Worm (Caenorhabditis elegans) whole organism, L3 larva: ENCODE data around the gene cogc-6.
A peak's percentile ranks its signal among the peaks of the same experiment; 100 is the strongest.

Experiments
- ZK546.5 ChIP-seq: sonication (generic microtip); optimal IDR thresholded peaks from 2 replicates; lab custom pipeline; 2017; ENCODE audit warnings: missing biosample characterization, missing genetic modification characterization
- aly-2 ChIP-seq: fragments of 150-350 bp; optimal IDR thresholded peaks from 2 replicates; lab custom pipeline; 2014; ENCODE audit warnings: missing biosample characterization, missing genetic modification characterization
- ceh-16 ChIP-seq: sonication (generic microtip); optimal IDR thresholded peaks from 2 replicates; lab custom pipeline; 2017; ENCODE audit warnings: missing biosample characterization, missing genetic modification characterization
- ceh-28 ChIP-seq: fragments of 150-350 bp; optimal IDR thresholded peaks from 2 replicates; lab custom pipeline; 2014; ENCODE audit warnings: missing biosample characterization, missing genetic modification reagents, missing genetic modification characterization
- ceh-82 ChIP-seq: fragments of 150-350 bp; optimal IDR thresholded peaks from 2 replicates; lab custom pipeline; 2014; ENCODE audit warnings: missing biosample characterization, missing genetic modification characterization
- daf-12 ChIP-seq: fragments of 150-350 bp; optimal IDR thresholded peaks from 2 replicates; lab custom pipeline; 2014; ENCODE audit warnings: missing biosample characterization, missing genetic modification reagents, missing genetic modification characterization
- egl-27 ChIP-seq: sonication (generic microtip); optimal IDR thresholded peaks from 4 replicates; lab custom pipeline; 2017; ENCODE audit warnings: missing biosample characterization, missing genetic modification reagents, missing genetic modification characterization
- egl-5 ChIP-seq: fragments of 150-350 bp; optimal IDR thresholded peaks from 2 replicates; lab custom pipeline; 2017; ENCODE audit warnings: missing biosample characterization, missing genetic modification reagents, missing genetic modification characterization, inconsistent platforms
- elt-1 ChIP-seq: fragments of 150-350 bp; optimal IDR thresholded peaks from 2 replicates; lab custom pipeline; 2014; ENCODE audit warnings: missing biosample characterization, missing genetic modification characterization
- elt-2 ChIP-seq: sonication (generic microtip); optimal IDR thresholded peaks from 2 replicates; lab custom pipeline; 2016; ENCODE audit warnings: missing genetic modification reagents, mild to moderate bottlenecking, missing genetic modification characterization, missing compliant biosample characterization
- elt-3 ChIP-seq, 3 experiments: fragments of 150-350 bp in 1 of 3; sonication (generic microtip) in 2 of 3; optimal IDR thresholded peaks; 2 replicates in 2 of 3; 4 replicates in 1 of 3; lab custom pipeline; 2014 to 2017; ENCODE audit warnings: missing biosample characterization in 3 of 3, missing genetic modification characterization in 3 of 3
- fkh-10 ChIP-seq: sonication (generic microtip); optimal IDR thresholded peaks from 2 replicates; lab custom pipeline; 2017; ENCODE audit warnings: missing biosample characterization, missing genetic modification reagents, missing genetic modification characterization
- fkh-2 ChIP-seq: fragments of 150-350 bp; optimal IDR thresholded peaks from 2 replicates; lab custom pipeline; 2014; ENCODE audit warnings: missing biosample characterization, missing genetic modification reagents, missing genetic modification characterization
- fos-1 ChIP-seq: fragments of 150-350 bp; optimal IDR thresholded peaks from 2 replicates; lab custom pipeline; 2014; ENCODE audit warnings: missing biosample characterization, missing genetic modification characterization
- hmg-11 ChIP-seq: sonication (generic microtip); optimal IDR thresholded peaks from 2 replicates; lab custom pipeline; 2016; ENCODE audit warnings: missing genetic modification characterization, missing compliant biosample characterization
- jun-1 ChIP-seq: fragments of 150-350 bp; optimal IDR thresholded peaks from 2 replicates; lab custom pipeline; 2014; ENCODE audit warnings: missing biosample characterization, missing genetic modification reagents, missing genetic modification characterization
- lin-15B ChIP-seq: fragments of 150-350 bp; optimal IDR thresholded peaks from 2 replicates; lab custom pipeline; 2014; ENCODE audit warnings: missing biosample characterization, missing genetic modification characterization
- lin-39 ChIP-seq: fragments of 150-350 bp; optimal IDR thresholded peaks from 2 replicates; lab custom pipeline; 2018; ENCODE audit warnings: missing biosample characterization, missing genetic modification reagents, missing genetic modification characterization
- lsy-12 ChIP-seq: sonication (generic microtip); optimal IDR thresholded peaks from 2 replicates; lab custom pipeline; 2016; ENCODE audit warnings: mild to moderate bottlenecking, missing genetic modification characterization, missing compliant biosample characterization
- mdl-1 ChIP-seq: fragments of 150-350 bp; optimal IDR thresholded peaks from 2 replicates; lab custom pipeline; 2014; ENCODE audit warnings: missing biosample characterization, missing genetic modification characterization
- mml-1 ChIP-seq: fragments of 150-350 bp; sonication (generic microtip); optimal IDR thresholded peaks from 3 replicates; lab custom pipeline; 2014; ENCODE audit warnings: missing biosample characterization, missing genetic modification characterization
- nfya-1 ChIP-seq: sonication (generic microtip); optimal IDR thresholded peaks from 2 replicates; lab custom pipeline; 2017; ENCODE audit warnings: missing genetic modification characterization, mild to moderate bottlenecking, missing compliant biosample characterization, antibody characterized with exemption, moderate library complexity; ENCODE audit not compliant: insufficient read depth
- nhr-11 ChIP-seq: fragments of 150-350 bp; optimal IDR thresholded peaks from 2 replicates; lab custom pipeline; 2014; ENCODE audit warnings: missing biosample characterization, missing genetic modification characterization
- nhr-23 ChIP-seq: fragments of 150-350 bp; optimal IDR thresholded peaks from 2 replicates; lab custom pipeline; 2014; ENCODE audit warnings: missing biosample characterization, missing genetic modification reagents, missing genetic modification characterization
- nhr-237 ChIP-seq: fragments of 150-350 bp; optimal IDR thresholded peaks from 2 replicates; lab custom pipeline; 2014; ENCODE audit warnings: missing biosample characterization, missing genetic modification characterization
- nhr-25 ChIP-seq: sonication (generic microtip); optimal IDR thresholded peaks from 2 replicates; lab custom pipeline; 2017; ENCODE audit warnings: missing biosample characterization, missing genetic modification characterization
- nhr-28 ChIP-seq: fragments of 150-350 bp; optimal IDR thresholded peaks from 2 replicates; lab custom pipeline; 2014; ENCODE audit warnings: missing biosample characterization, missing genetic modification characterization
- nhr-67 ChIP-seq: fragments of 150-350 bp; optimal IDR thresholded peaks from 2 replicates; lab custom pipeline; 2014; ENCODE audit warnings: missing biosample characterization, missing genetic modification characterization
- nhr-76 ChIP-seq: fragments of 150-350 bp; sonication (generic microtip); optimal IDR thresholded peaks from 5 replicates; lab custom pipeline; 2014; ENCODE audit warnings: missing biosample characterization, missing genetic modification characterization
- nhr-77 ChIP-seq: fragments of 150-350 bp; optimal IDR thresholded peaks from 2 replicates; lab custom pipeline; 2014; ENCODE audit warnings: missing biosample characterization, missing genetic modification characterization
- pha-4 ChIP-seq: fragments of 150-350 bp; optimal IDR thresholded peaks from 2 replicates; lab custom pipeline; 2014; ENCODE audit warnings: missing biosample characterization, missing genetic modification reagents, missing genetic modification characterization
- pqm-1 ChIP-seq: fragments of 150-350 bp; optimal IDR thresholded peaks from 2 replicates; lab custom pipeline; 2017; ENCODE audit warnings: missing biosample characterization, missing genetic modification characterization, inconsistent platforms
- sea-2 ChIP-seq: fragments of 150-350 bp; sonication (generic microtip); optimal IDR thresholded peaks from 4 replicates; lab custom pipeline; 2014; ENCODE audit warnings: missing biosample characterization, missing genetic modification reagents, missing genetic modification characterization
- skn-1 ChIP-seq: fragments of 150-350 bp; optimal IDR thresholded peaks from 2 replicates; lab custom pipeline; 2014; ENCODE audit warnings: missing biosample characterization, missing genetic modification characterization
- snpc-4 ChIP-seq: fragments of 150-350 bp; optimal IDR thresholded peaks from 2 replicates; lab custom pipeline; 2014; ENCODE audit warnings: missing biosample characterization, missing genetic modification characterization
- tbx-2 ChIP-seq: sonication (generic microtip); optimal IDR thresholded peaks from 2 replicates; lab custom pipeline; 2016; ENCODE audit warnings: mild to moderate bottlenecking, missing genetic modification characterization, missing compliant biosample characterization
- unc-39 ChIP-seq: sonication (generic microtip); optimal IDR thresholded peaks from 4 replicates; lab custom pipeline; 2017; ENCODE audit warnings: missing biosample characterization, missing genetic modification characterization
- unc-62 ChIP-seq: fragments of 150-350 bp; sonication (generic microtip); optimal IDR thresholded peaks from 4 replicates; lab custom pipeline; 2014; ENCODE audit warnings: missing biosample characterization, missing genetic modification reagents, missing genetic modification characterization
- ztf-11 ChIP-seq: fragments of 150-350 bp; optimal IDR thresholded peaks from 2 replicates; lab custom pipeline; 2014; ENCODE audit warnings: missing biosample characterization, missing genetic modification characterization
- ztf-4 ChIP-seq: fragments of 150-350 bp; optimal IDR thresholded peaks from 2 replicates; lab custom pipeline; 2014; ENCODE audit warnings: missing biosample characterization, missing genetic modification characterization

cogc-6 gene

ce11 chrV:8183384-8183783 is 37.7 kb downstream of the cogc-6 start, which contains the start of gene srp-8:
srp-8 (plus strand) TSS chrV:8183684.
- TF ChIP-seq elt-1 (tag; lab: Kevin White, UChicago) (no peak), nhr-23 (tag; lab: Kevin White, UChicago) (no peak), elt-3 (tag; optimal IDR thresholded peaks at IDR 0.05; lab: Kevin White, UChicago) (no peak), daf-12 (tag; lab: Kevin White, UChicago) (no peak), pha-4 (tag; lab: Kevin White, UChicago) (no peak), ZK546.5 (tag; lab: Kevin White, UChicago) (no peak)

ce11 chrV:8178914-8179542 is 42.1 kb downstream of the cogc-6 start, which contains the start of gene srp-7:
srp-7 (plus strand) TSS chrV:8179126.
- TF ChIP-seq unc-39 (tag; lab: Kevin White, UChicago) (no peak), ztf-4 (no peak), nhr-23 (tag; lab: Kevin White, UChicago) (peak; percentile 38), daf-12 (tag; lab: Kevin White, UChicago) (no peak), nfya-1 (tag; lab: Kevin White, UChicago) (peak; percentile 41), ceh-16 (tag; lab: Kevin White, UChicago) (no peak), elt-2 (peak; percentile 21), snpc-4 (tag; lab: Kevin White, UChicago) (no peak), pqm-1 (tag; lab: Kevin White, UChicago) (no peak), ceh-28 (tag; lab: Kevin White, UChicago) (no peak), tbx-2 (no peak), egl-27 (tag; lab: Kevin White, UChicago) (no peak), fkh-2 (tag; lab: Kevin White, UChicago) (no peak), nhr-77 (tag; lab: Kevin White, UChicago) (no peak), unc-62 (no peak), nhr-67 (tag; lab: Kevin White, UChicago) (no peak), nhr-25 (no peak), pha-4 (tag; lab: Kevin White, UChicago) (peak; percentile 81), lin-39 (no peak), egl-5 (tag; lab: Kevin White, UChicago) (no peak), jun-1 (tag; lab: Kevin White, UChicago) (no peak), nhr-11 (tag; lab: Kevin White, UChicago) (no peak), ceh-82 (no peak), fkh-10 (GFP tag; lab: Kevin White, UChicago) (no peak), nhr-76 (tag; lab: Kevin White, UChicago) (no peak), fos-1 (tag; lab: Kevin White, UChicago) (no peak), nhr-237 (no peak), ztf-11 (tag; lab: Kevin White, UChicago) (no peak), lsy-12 (tag; lab: Kevin White, UChicago) (no peak), mdl-1 (tag; lab: Kevin White, UChicago) (no peak), lin-15B (no peak), mml-1 (tag; lab: Kevin White, UChicago) (no peak), elt-1 (tag; lab: Kevin White, UChicago) (no peak), aly-2 (tag; lab: Kevin White, UChicago) (no peak), hmg-11 (tag; lab: Kevin White, UChicago) (peak; percentile 16)
- TF ChIP-seq, all 47 proteins: peak for 5

DNA sequence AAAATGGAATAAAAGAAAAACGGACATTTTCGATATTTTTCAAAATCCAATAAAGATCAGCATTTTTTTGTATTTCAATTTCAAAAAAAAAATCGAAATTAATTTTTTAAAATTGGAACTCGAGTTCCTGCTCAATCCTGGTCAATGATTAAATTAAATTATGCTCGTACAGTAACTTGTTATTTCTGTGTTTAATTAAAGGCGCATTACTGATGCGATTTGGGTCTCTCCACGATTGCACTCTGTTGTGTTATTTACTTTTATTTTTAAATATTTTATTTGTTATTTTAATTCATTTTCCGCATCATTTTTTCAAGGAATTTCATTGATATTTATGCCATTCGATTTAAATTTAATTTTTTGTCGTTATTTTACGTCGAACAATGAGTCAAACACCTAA is 42.8 kb downstream of the cogc-6 start:
- TF ChIP-seq elt-3 (tag; optimal IDR thresholded peaks at IDR 0.05; lab: Kevin White, UChicago), result no peak
- no peak for TF ChIP-seq ztf-4
- TF ChIP-seq fkh-10 (GFP tag; lab: Kevin White, UChicago), result no peak
- no peak for TF ChIP-seq elt-1 (tag; lab: Kevin White, UChicago)
- no peak for TF ChIP-seq lsy-12 (tag; lab: Kevin White, UChicago)
- no peak for TF ChIP-seq sea-2 (GFP tag; lab: Kevin White, UChicago)
- TF ChIP-seq aly-2 (tag; lab: Kevin White, UChicago), result no peak
- no peak for TF ChIP-seq unc-39 (tag; lab: Kevin White, UChicago)
- no peak for TF ChIP-seq pha-4 (tag; lab: Kevin White, UChicago)
- TF ChIP-seq unc-62, result no peak
- no peak for TF ChIP-seq nhr-28 (tag; lab: Kevin White, UChicago)
- no peak for TF ChIP-seq skn-1 (tag; lab: Kevin White, UChicago)
- no peak for TF ChIP-seq nfya-1 (tag; lab: Kevin White, UChicago)
- TF ChIP-seq egl-27 (tag; lab: Kevin White, UChicago), result no peak
